Worm (Caenorhabditis elegans) whole organism, midembryonic: ENCODE results near the gene F07C3.9.

Experiments used
- cog-1 ChIP-seq: sonication (generic microtip); optimal IDR thresholded peaks from 2 replicates; lab custom pipeline; 2016; ENCODE audit warnings: missing genetic modification characterization, missing compliant biosample characterization
- flt-1 ChIP-seq: fragments of 200-800 bp; sonication (Bioruptor generic); IDR thresholded peaks from 2 replicates; pipeline ENCODE4 v1.3.6; 2022; ENCODE audit warnings: missing genetic modification characterization, missing compliant biosample characterization
- med-1 ChIP-seq: sonication (generic microtip); optimal IDR thresholded peaks from 2 replicates; lab custom pipeline; 2017; ENCODE audit warnings: missing genetic modification characterization, mild to moderate bottlenecking, missing compliant biosample characterization, antibody characterized with exemption, missing genetic modification reagents; ENCODE audit not compliant: insufficient read depth
- tab-1 ChIP-seq: fragments of 200-800 bp; sonication (Bioruptor generic); IDR thresholded peaks from 2 replicates; pipeline ENCODE4 v1.3.6; 2022; ENCODE audit warnings: missing genetic modification characterization, missing compliant biosample characterization
- ztf-23 ChIP-seq: fragments of 200-800 bp; sonication (Bioruptor generic); IDR thresholded peaks from 2 replicates; pipeline ENCODE4 v1.3.6; 2022; ENCODE audit warnings: missing genetic modification reagents, missing genetic modification characterization, missing compliant biosample characterization
- ztf-29 ChIP-seq: fragments of 200-800 bp; sonication (Bioruptor generic); IDR thresholded peaks from 2 replicates; pipeline ENCODE4 v1.3.6; 2022; ENCODE audit warnings: missing genetic modification reagents, missing genetic modification characterization, missing compliant biosample characterization

- TF ChIP-seq med-1 (GFP tag; lab: Kevin White, UChicago) = no peak
- no peak for TF ChIP-seq ztf-23
- no peak for TF ChIP-seq tab-1 (GFP tag; lab: Robert Waterston, UW)
- TF ChIP-seq flt-1 (GFP tag; lab: Robert Waterston, UW) = no peak
- no peak for TF ChIP-seq cog-1 (tag; lab: Kevin White, UChicago)
- TF ChIP-seq ztf-29 (GFP tag; lab: Robert Waterston, UW) = no peak
Observed at ce11 chrV:9272624-9273023, 18.2 kb upstream of the F07C3.9 start.
